Worm (Caenorhabditis elegans): Measurements from ENCODE around the gene sma-3.

sma-3 gene

ce11 chrIII:6872534-6873150, 8.9 kb upstream of the sma-3 start, which contains the start of gene K04C2.3:
K04C2.3 (plus strand) TSS chrIII:6873089.
- TF ChIP-seq skn-1 (tag; optimal IDR thresholded peaks at IDR 0.05) (no peak), gmeb-1 (tag; optimal IDR thresholded peaks at IDR 0.05) (no peak), nhr-21 (tag; optimal IDR thresholded peaks at IDR 0.05) (peak; percentile 11), lsy-2 (tag; optimal IDR thresholded peaks at IDR 0.05) (peak in 1 of 2 experiments; percentile 10), mdl-1 (tag; optimal IDR thresholded peaks at IDR 0.05) (no peak), sma-9 (GFP tag; optimal IDR thresholded peaks at IDR 0.05) (peak; percentile 70), sma-9 (tag; optimal IDR thresholded peaks at IDR 0.05) (no peak), ztf-4 (tag; optimal IDR thresholded peaks at IDR 0.05) (no peak), nhr-25 (tag; optimal IDR thresholded peaks at IDR 0.05) (peak; percentile 7), blmp-1 (tag; optimal IDR thresholded peaks at IDR 0.05; ENCODE audit: insufficient read depth) (peak; percentile 46), zag-1 (tag; optimal IDR thresholded peaks at IDR 0.05) (no peak), fos-1 (tag; optimal IDR thresholded peaks at IDR 0.05) (no peak), crh-2 (tag; optimal IDR thresholded peaks at IDR 0.05) (peak; percentile 29)

DNA sequence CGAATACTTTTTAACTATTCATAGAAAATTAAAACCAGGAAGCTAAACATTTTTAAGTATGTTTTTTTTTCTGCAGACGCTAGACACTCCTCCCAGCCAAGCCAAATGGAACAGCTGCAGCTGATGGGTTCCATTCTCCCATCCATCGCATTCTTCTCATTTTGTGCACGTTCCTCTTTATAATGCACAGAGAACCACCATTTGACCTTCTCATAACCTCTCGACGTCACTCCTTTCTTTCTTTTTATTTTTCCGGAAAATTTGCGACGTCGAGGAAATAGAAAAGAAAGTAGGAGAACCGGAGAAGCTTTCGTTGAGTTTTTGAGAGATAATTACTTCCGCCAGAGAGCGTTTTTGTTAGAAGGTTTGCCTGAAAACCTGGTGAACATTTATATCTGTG, 7.9 kb upstream of the sma-3 start:
- TF ChIP-seq F13H6.1 (tag; optimal IDR thresholded peaks at IDR 0.05) (peak; percentile 40), egl-27 (tag; optimal IDR thresholded peaks at IDR 0.05) (no peak), sma-9 (GFP tag; optimal IDR thresholded peaks at IDR 0.05) (peak; percentile 27), sma-9 (tag; optimal IDR thresholded peaks at IDR 0.05) (no peak), nhr-129 (tag; optimal IDR thresholded peaks at IDR 0.05) (peak; percentile 37), ztf-11 (tag; optimal IDR thresholded peaks at IDR 0.05) (no peak), ama-1 (optimal IDR thresholded peaks at IDR 0.05) (peak; percentile 66), ztf-4 (tag; optimal IDR thresholded peaks at IDR 0.05) (no peak), C34F6.9 (tag; optimal IDR thresholded peaks at IDR 0.05) (peak; percentile 25), snpc-4 (tag; optimal IDR thresholded peaks at IDR 0.05) (no peak), sem-4 (tag; optimal IDR thresholded peaks at IDR 0.05) (peak; percentile 23), lsy-2 (tag; optimal IDR thresholded peaks at IDR 0.05) (peak in 1 of 2 experiments; percentile 23), lin-13 (GFP tag; optimal IDR thresholded peaks at IDR 0.05) (peak; percentile 27)

DNA sequence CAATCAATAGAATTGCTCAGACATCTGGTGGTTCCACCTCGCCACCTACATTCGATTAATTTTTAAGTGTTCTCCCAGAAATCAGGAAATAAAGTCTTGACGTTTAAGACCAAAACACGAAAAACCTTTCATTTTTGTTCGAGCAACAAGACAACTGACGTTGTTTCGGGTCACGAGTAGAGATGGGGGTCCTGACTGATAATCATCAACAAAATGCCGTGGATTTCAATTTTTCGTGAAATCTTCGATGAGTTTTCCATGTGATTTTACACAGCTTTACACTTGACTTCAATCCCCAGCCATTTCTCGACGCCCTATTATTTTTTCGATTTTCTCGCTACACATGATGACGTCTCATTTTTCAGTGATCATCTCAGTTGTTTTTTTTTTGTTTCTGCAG, 7.3 kb upstream of the sma-3 start:
- TF ChIP-seq lin-39 (tag; optimal IDR thresholded peaks at IDR 0.05) (no peak), F13H6.1 (tag; optimal IDR thresholded peaks at IDR 0.05) (peak; percentile 24), sma-9 (GFP tag; optimal IDR thresholded peaks at IDR 0.05) (peak; percentile 34), sma-9 (tag; optimal IDR thresholded peaks at IDR 0.05) (no peak), egl-27 (tag; optimal IDR thresholded peaks at IDR 0.05) (no peak), ceh-16 (tag; optimal IDR thresholded peaks at IDR 0.05) (no peak), nhr-23 (tag; optimal IDR thresholded peaks at IDR 0.05) (no peak), lsy-2 (tag; optimal IDR thresholded peaks at IDR 0.05) (peak in 1 of 2 experiments; percentile 47), nhr-10 (tag; optimal IDR thresholded peaks at IDR 0.05) (no peak), elt-1 (tag; optimal IDR thresholded peaks at IDR 0.05) (no peak), C34F6.9 (tag; optimal IDR thresholded peaks at IDR 0.05) (peak; percentile 12), nhr-129 (tag; optimal IDR thresholded peaks at IDR 0.05) (peak; percentile 69), lin-11 (tag; optimal IDR thresholded peaks at IDR 0.05) (no peak)

DNA sequence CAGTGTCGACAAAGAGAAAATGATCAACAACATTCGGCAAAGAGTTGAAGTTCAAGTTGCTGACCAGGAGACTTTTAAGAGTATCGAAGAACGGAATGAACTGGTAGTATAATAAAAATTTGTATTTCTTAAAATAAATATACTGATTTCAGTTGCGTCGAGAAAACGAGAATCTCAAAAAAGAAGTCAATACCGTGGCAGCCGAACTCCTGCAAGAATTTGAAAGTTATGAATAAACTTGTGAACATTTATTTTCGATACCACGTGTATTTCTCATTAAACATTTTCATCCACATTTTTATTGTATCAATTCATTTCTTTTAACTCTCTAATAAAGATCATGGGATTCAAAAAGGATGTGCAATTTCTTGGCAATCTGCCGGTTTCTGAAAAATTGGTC, 6.2 kb upstream of the sma-3 start, which contains the start of gene K04C2.8:
K04C2.8 (plus strand) TSS at position 301 of the 400 bp plus-strand sequence.
- TF ChIP-seq ama-1 (optimal IDR thresholded peaks at IDR 0.05) (no peak), nhr-23 (tag; optimal IDR thresholded peaks at IDR 0.05) (no peak), ceh-16 (tag; optimal IDR thresholded peaks at IDR 0.05) (no peak), skn-1 (tag; optimal IDR thresholded peaks at IDR 0.05) (no peak), nhr-6 (tag; optimal IDR thresholded peaks at IDR 0.05) (no peak), crh-2 (tag; optimal IDR thresholded peaks at IDR 0.05) (no peak), elt-3 (tag; optimal IDR thresholded peaks at IDR 0.05) (no peak)

DNA sequence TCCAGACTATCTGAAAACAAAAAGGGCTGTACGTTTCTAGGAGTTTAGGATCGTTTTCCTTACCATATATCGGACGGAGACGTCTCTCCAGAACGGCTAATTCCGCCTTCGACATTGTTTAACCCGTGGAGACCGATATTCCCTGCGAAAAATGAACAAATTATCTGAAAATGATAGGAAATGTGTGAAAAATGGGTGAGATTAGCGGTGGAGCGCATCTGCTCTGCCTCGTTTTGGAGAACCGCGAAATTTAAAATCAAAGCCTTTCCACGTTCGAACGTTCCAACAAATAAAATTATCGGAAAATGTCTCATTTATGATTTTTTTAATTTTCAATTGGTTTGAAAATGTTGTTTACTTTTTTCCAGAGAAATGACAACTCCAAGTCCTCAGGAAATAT, 5.5 kb upstream of the sma-3 start, which contains the start of the genes cra-1 and kbp-1:
cra-1 (minus strand) TSS at position 193 of the 400 bp plus-strand sequence.
kbp-1 (plus strand) TSS at position 366 of the 400 bp plus-strand sequence.
- TF ChIP-seq lin-13 (GFP tag; optimal IDR thresholded peaks at IDR 0.05) (peak; percentile 17), C34F6.9 (tag; optimal IDR thresholded peaks at IDR 0.05) (peak; percentile 66), Y55F3AM.14 (GFP tag; optimal IDR thresholded peaks at IDR 0.05) (no peak), lsy-2 (tag; optimal IDR thresholded peaks at IDR 0.05) (peak; percentile 1 to 59), snpc-4 (tag; optimal IDR thresholded peaks at IDR 0.05) (no peak), gmeb-1 (tag; optimal IDR thresholded peaks at IDR 0.05) (peak; percentile 83), sem-4 (tag; optimal IDR thresholded peaks at IDR 0.05) (no peak), crh-2 (tag; optimal IDR thresholded peaks at IDR 0.05) (peak; percentile 8), unc-55 (GFP tag; optimal IDR thresholded peaks at IDR 0.05) (peak; percentile 64), ztf-4 (tag; optimal IDR thresholded peaks at IDR 0.05) (no peak), unc-62 (GFP tag; optimal IDR thresholded peaks at IDR 0.05) (no peak), nhr-129 (tag; optimal IDR thresholded peaks at IDR 0.05) (peak; percentile 70), unc-39 (tag; optimal IDR thresholded peaks at IDR 0.05) (no peak), nhr-12 (tag; optimal IDR thresholded peaks at IDR 0.05) (no peak)

Measured in whole organism, L2 larva.